Worm (Caenorhabditis elegans) whole organism, early embryonic: Measurements from ENCODE around the gene K06H6.4.

Experiments used
- B0310.2 ChIP-seq: sonication (generic microtip); optimal IDR thresholded peaks from 2 replicates; lab custom pipeline; 2016; ENCODE audit warnings: mild to moderate bottlenecking, missing genetic modification characterization, missing compliant biosample characterization
- F13C5.2 ChIP-seq: sonication (generic microtip); optimal IDR thresholded peaks from 2 replicates; lab custom pipeline; 2017; ENCODE audit warnings: mild to moderate bottlenecking, missing genetic modification characterization, inconsistent platforms, missing compliant biosample characterization
- aly-1 ChIP-seq: sonication (generic microtip); optimal IDR thresholded peaks from 2 replicates; lab custom pipeline; 2016; ENCODE audit warnings: missing genetic modification characterization, missing compliant biosample characterization
- ama-1 ChIP-seq: fragments of 150-350 bp; optimal IDR thresholded peaks from 2 replicates; lab custom pipeline; 2014
- ceh-13 ChIP-seq: fragments of 200-800 bp; sonication (Bioruptor generic); optimal IDR thresholded peaks from 2 replicates; lab custom pipeline; 2018; ENCODE audit warnings: mild to moderate bottlenecking, missing genetic modification characterization, missing compliant biosample characterization
- ceh-36 ChIP-seq: sonication (generic microtip); optimal IDR thresholded peaks from 2 replicates; lab custom pipeline; 2016; ENCODE audit warnings: missing genetic modification characterization, inconsistent platforms, missing compliant biosample characterization
- ets-7 ChIP-seq: sonication (generic microtip); optimal IDR thresholded peaks from 2 replicates; lab custom pipeline; 2016; ENCODE audit warnings: missing genotype, missing genetic modification characterization, missing compliant biosample characterization
- flt-1 ChIP-seq: fragments of 200-800 bp; sonication (Bioruptor generic); IDR thresholded peaks from 2 replicates; pipeline ENCODE4 v1.3.6; 2022; ENCODE audit warnings: missing genetic modification characterization, missing compliant biosample characterization
- hmbx-1 ChIP-seq: sonication (generic microtip); optimal IDR thresholded peaks from 2 replicates; lab custom pipeline; 2016; ENCODE audit warnings: mild to moderate bottlenecking, missing genetic modification characterization, missing compliant biosample characterization
- hmg-4 ChIP-seq: fragments of 200-800 bp; sonication (Bioruptor generic); optimal IDR thresholded peaks from 2 replicates; lab custom pipeline; 2018; ENCODE audit warnings: mild to moderate bottlenecking, missing genetic modification characterization, missing compliant biosample characterization
- hnd-1 ChIP-seq: sonication (generic microtip); optimal IDR thresholded peaks from 2 replicates; lab custom pipeline; 2016; ENCODE audit warnings: missing genetic modification characterization, missing compliant biosample characterization
- pes-1 ChIP-seq: fragments of 200-800 bp; sonication (Bioruptor generic); IDR thresholded peaks from 2 replicates; pipeline ENCODE4 v1.3.6; 2022; ENCODE audit warnings: missing genetic modification reagents, missing genetic modification characterization, missing compliant biosample characterization
- scrt-1 ChIP-seq: fragments of 200-800 bp; sonication (Bioruptor generic); IDR thresholded peaks from 2 replicates; pipeline ENCODE4 v1.3.6; 2022; ENCODE audit warnings: missing genetic modification characterization, missing compliant biosample characterization
- sea-1 ChIP-seq: fragments of 200-800 bp; sonication (Bioruptor generic); conservative IDR thresholded peaks from 2 replicates; pipeline ENCODE4 v1.3.6; 2022; ENCODE audit warnings: missing genetic modification characterization, missing compliant biosample characterization
- tbx-11 ChIP-seq: fragments of 200-800 bp; sonication (Bioruptor generic); IDR thresholded peaks from 2 replicates; pipeline ENCODE4 v1.3.6; 2022; ENCODE audit warnings: missing genetic modification characterization, missing compliant biosample characterization
- tbx-37 ChIP-seq: fragments of 200-800 bp; sonication (Bioruptor generic); conservative IDR thresholded peaks from 2 replicates; pipeline ENCODE4 v1.3.6; 2022; ENCODE audit warnings: missing genetic modification reagents, missing genetic modification characterization, missing compliant biosample characterization
- tra-4 ChIP-seq: sonication (generic microtip); optimal IDR thresholded peaks from 2 replicates; lab custom pipeline; 2017; ENCODE audit warnings: missing genetic modification characterization, missing compliant biosample characterization

K06H6.4 gene

DNA sequence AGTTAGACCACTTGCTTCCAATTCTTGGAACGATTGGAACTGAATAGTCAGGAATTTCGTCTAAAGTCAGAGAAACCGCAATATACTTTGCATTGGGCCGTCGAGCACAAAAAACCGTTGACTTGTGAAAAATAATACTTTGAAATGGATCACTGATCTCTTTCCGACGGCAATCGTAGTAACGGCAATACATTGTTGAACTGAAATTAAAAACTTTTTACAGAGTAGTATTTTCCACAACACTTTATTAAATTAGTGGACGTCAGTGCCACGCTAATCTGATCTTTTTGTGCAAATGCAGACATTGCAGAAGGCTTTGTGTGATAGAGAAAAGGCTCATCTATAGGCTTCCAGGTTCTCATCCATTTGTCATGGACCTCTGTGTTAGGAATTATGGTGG is 26.7 kb upstream of the K06H6.4 start:
- TF ChIP-seq sea-1: no peak

DNA sequence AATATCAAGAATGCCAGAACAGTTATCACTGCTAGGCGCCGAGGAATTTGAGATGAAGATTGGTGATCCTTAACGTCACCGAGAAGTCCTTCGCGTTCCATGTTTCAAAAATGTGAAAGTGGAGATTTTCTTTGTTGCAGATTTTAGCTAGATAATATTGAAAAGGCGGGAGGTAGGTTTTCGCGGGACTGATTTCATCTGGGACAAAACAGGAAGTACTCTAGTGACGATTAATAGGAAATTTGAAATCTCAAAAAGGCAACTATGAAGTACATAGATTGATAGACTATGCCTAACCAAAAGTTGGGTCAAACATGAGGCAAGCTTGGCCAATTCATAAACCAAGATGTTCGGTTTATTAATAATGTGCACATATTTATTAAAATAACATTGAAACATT is 26.0 kb upstream of the K06H6.4 start, which contains the start of gene C14C6.8:
Gene C14C6.8 (minus strand): TSS at position 101 of the 400 bp plus-strand sequence.
- TF ChIP-seq scrt-1 (GFP tag; lab: Robert Waterston, UW) (no peak), hnd-1 (tag; lab: Kevin White, UChicago) (no peak), hmbx-1 (no peak), tbx-37 (GFP tag; lab: Robert Waterston, UW) (no peak), F13C5.2 (tag; lab: Kevin White, UChicago) (no peak), aly-1 (tag; lab: Kevin White, UChicago) (no peak), ets-7 (tag; lab: Kevin White, UChicago) (no peak), ceh-13 (GFP tag; lab: Kevin White, UChicago) (no peak), tra-4 (tag; lab: Kevin White, UChicago) (no peak), pes-1 (GFP tag; lab: Robert Waterston, UW) (no peak), ceh-36 (tag; lab: Kevin White, UChicago) (no peak), sea-1 (no peak), flt-1 (GFP tag; lab: Robert Waterston, UW) (no peak), hmg-4 (GFP tag; lab: Kevin White, UChicago) (no peak), B0310.2 (tag; lab: Kevin White, UChicago) (no peak)

DNA sequence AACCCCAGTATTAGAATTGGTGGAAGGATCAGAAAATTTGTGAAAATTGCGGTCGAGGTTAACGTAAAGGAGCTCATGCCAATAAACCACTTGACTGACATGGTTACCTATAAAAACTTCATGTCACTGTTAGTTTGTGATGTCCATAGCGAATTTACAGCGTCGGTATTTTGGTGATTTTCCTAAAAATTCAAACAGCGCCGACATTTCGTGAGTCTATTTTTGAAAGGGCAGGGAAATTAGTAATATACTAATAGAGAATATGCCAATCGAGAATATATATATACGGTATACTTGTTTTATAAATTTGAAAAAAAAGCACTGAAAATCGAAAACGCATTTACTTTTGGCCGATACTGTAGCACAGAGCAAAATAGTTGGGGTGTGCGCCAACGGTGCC is 23.0 kb upstream of the K06H6.4 start, which contains the start of gene srx-8:
Gene srx-8 (minus strand): TSS at position 101 of the 400 bp plus-strand sequence.
- TF ChIP-seq sea-1 (no peak), pes-1 (GFP tag; lab: Robert Waterston, UW) (no peak), hmbx-1 (no peak), tbx-37 (GFP tag; lab: Robert Waterston, UW) (no peak), hmg-4 (GFP tag; lab: Kevin White, UChicago) (no peak), tbx-11 (GFP tag; lab: Robert Waterston, UW) (no peak), aly-1 (tag; lab: Kevin White, UChicago) (no peak), B0310.2 (tag; lab: Kevin White, UChicago) (no peak), scrt-1 (GFP tag; lab: Robert Waterston, UW) (no peak), tra-4 (tag; lab: Kevin White, UChicago) (no peak), F13C5.2 (tag; lab: Kevin White, UChicago) (no peak), ceh-36 (tag; lab: Kevin White, UChicago) (no peak), ets-7 (tag; lab: Kevin White, UChicago) (no peak), hnd-1 (tag; lab: Kevin White, UChicago) (no peak), ama-1 (lab: Kevin White, UChicago) (no peak), flt-1 (GFP tag; lab: Robert Waterston, UW) (no peak), ceh-13 (GFP tag; lab: Kevin White, UChicago) (no peak)

DNA sequence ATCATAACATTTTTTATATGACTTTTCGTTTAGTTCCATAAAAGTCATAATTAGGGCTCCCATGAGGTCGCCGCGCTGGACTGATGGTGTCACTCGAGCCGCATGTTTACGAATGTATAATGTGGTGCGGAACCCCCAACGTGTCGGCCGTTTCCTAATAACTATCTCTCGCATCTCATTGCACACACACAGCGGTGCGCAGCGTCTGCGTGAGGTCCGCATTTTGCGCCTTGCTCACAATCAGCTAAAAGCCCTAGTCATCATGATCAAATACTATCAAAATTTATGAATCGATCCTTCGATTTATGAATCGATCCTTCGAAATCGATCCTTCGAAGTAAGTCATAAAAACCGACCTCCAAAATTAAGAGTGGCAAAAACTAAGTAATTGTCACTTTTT is 19.1 kb upstream of the K06H6.4 start, which contains the start of gene srx-7:
Gene srx-7 (plus strand): TSS at position 256 of the 400 bp plus-strand sequence.
- TF ChIP-seq ceh-13 (GFP tag; lab: Kevin White, UChicago): no peak
- no peak for TF ChIP-seq hmbx-1
- no peak for TF ChIP-seq tbx-37 (GFP tag; lab: Robert Waterston, UW)
- no peak for TF ChIP-seq scrt-1 (GFP tag; lab: Robert Waterston, UW)
- no peak for TF ChIP-seq hnd-1 (tag; lab: Kevin White, UChicago)
- TF ChIP-seq ceh-36 (tag; lab: Kevin White, UChicago): no peak
- no peak for TF ChIP-seq ets-7 (tag; lab: Kevin White, UChicago)
- TF ChIP-seq pes-1 (GFP tag; lab: Robert Waterston, UW): no peak
- TF ChIP-seq flt-1 (GFP tag; lab: Robert Waterston, UW): no peak
- no peak for TF ChIP-seq aly-1 (tag; lab: Kevin White, UChicago)
- no peak for TF ChIP-seq F13C5.2 (tag; lab: Kevin White, UChicago)
- TF ChIP-seq tra-4 (tag; lab: Kevin White, UChicago): no peak
- TF ChIP-seq ama-1 (lab: Kevin White, UChicago): no peak
- TF ChIP-seq hmg-4 (GFP tag; lab: Kevin White, UChicago): no peak
- no peak for TF ChIP-seq B0310.2 (tag; lab: Kevin White, UChicago)
- no peak for TF ChIP-seq sea-1
- no peak for TF ChIP-seq tbx-11 (GFP tag; lab: Robert Waterston, UW)

DNA sequence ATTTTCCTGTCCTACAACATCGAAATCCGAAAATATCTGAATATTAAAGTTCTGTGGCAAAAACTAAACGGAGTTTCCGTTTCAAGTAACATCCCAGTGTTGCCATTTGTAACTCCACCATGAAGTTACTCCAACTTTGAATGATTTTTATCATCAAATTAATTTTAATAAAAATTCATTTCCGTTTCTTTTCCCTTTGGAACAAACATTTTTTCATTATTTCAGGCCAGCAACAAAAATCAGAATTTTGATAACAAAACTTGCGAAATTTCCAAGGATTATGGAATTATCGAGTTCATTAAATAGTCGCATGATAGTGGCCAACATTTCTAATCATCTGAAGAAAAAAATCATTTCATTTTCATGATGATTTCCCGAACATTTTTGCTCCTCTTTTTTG is 16.2 kb upstream of the K06H6.4 start, which contains the start of gene C14C6.2:
Gene C14C6.2 (plus strand): TSS at position 301 of the 400 bp plus-strand sequence.
- TF ChIP-seq F13C5.2 (tag; lab: Kevin White, UChicago) (no peak), scrt-1 (GFP tag; lab: Robert Waterston, UW) (no peak), flt-1 (GFP tag; lab: Robert Waterston, UW) (no peak), tbx-11 (GFP tag; lab: Robert Waterston, UW) (no peak), ceh-36 (tag; lab: Kevin White, UChicago) (no peak), hnd-1 (tag; lab: Kevin White, UChicago) (no peak), tra-4 (tag; lab: Kevin White, UChicago) (no peak), aly-1 (tag; lab: Kevin White, UChicago) (no peak), ama-1 (lab: Kevin White, UChicago) (no peak)

DNA sequence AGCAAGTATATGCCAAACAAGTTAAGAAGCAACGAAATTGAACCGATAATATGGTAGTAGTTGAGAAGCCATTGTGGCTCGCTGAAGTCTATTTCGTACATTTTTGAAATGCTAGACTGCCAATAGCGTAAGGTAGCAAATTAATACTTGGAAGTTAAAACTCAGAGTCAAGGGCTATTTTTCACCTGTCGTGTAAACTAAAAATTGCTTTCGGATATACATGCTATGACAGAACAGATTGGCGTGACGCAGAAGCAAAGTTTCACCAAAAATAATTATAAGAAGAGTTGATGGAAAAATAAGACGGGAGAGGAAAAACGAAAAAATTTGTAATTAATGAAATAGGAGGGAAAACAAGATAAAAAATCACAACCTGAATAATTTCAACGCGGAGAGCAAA is 13.1 kb upstream of the K06H6.4 start, which contains the start of gene sri-73:
Gene sri-73 (minus strand): TSS at position 101 of the 400 bp plus-strand sequence.
- TF ChIP-seq aly-1 (tag; lab: Kevin White, UChicago): no peak
- TF ChIP-seq flt-1 (GFP tag; lab: Robert Waterston, UW): no peak
- no peak for TF ChIP-seq ceh-36 (tag; lab: Kevin White, UChicago)
- TF ChIP-seq B0310.2 (tag; lab: Kevin White, UChicago): no peak
- TF ChIP-seq F13C5.2 (tag; lab: Kevin White, UChicago): no peak
- TF ChIP-seq hmg-4 (GFP tag; lab: Kevin White, UChicago): no peak
- no peak for TF ChIP-seq tbx-37 (GFP tag; lab: Robert Waterston, UW)
- no peak for TF ChIP-seq pes-1 (GFP tag; lab: Robert Waterston, UW)
- no peak for TF ChIP-seq tbx-11 (GFP tag; lab: Robert Waterston, UW)

DNA sequence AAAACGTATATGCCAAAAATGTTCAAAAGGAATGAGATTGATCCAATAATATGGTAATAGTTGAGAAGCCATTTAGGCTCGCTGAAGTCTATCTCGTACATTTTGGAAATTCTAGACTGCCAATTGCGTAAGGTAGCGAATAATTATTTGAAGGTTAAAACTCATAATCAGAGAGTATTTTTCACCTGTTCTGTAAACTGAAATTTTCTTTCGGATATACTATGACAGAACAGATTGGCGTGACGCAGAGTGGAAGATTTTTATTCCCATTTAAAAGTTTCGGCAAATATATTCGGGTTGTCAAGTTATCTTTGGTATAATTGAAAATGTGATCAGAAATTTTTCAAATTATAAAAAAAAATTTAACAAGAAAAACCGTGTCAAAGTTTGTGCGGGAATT is 11.0 kb upstream of the K06H6.4 start, which contains the start of gene sri-72:
Gene sri-72 (minus strand): TSS at position 101 of the 400 bp plus-strand sequence.
- TF ChIP-seq hmg-4 (GFP tag; lab: Kevin White, UChicago): no peak
- no peak for TF ChIP-seq hnd-1 (tag; lab: Kevin White, UChicago)
- TF ChIP-seq F13C5.2 (tag; lab: Kevin White, UChicago): no peak
- TF ChIP-seq tbx-11 (GFP tag; lab: Robert Waterston, UW): no peak
- TF ChIP-seq tra-4 (tag; lab: Kevin White, UChicago): no peak
- no peak for TF ChIP-seq aly-1 (tag; lab: Kevin White, UChicago)
- TF ChIP-seq scrt-1 (GFP tag; lab: Robert Waterston, UW): no peak
